Fruit fly (Drosophila melanogaster): ENCODE measurements around the gene PpD3.

DNA sequence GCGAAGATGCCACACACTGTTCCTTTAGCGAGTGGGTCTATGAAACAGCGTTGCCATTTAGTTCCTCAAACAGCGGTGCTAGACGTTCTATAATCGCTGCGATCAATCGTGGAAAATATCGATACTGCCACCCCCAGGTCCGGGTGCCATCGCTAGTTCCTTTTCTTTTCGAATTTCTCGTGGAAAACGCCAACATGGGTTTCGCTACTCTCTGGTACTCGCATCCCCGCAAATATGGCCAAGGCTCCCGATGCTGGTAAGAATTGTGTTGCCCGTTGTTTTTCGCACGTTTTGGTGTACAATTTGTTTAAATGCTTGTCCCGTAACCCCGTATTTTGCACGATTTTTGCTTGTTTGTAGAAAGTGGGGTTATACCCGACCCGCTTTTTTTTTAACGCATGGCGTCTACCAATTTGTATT lies 30.3 kb downstream of the PpD3 start, which contains the start of gene RpS29:
- no peak for TF ChIP-seq CG8478 (optimal IDR thresholded peaks at IDR 0.05)
- peak; percentile 60 to 70 for TF ChIP-seq CTCF (optimal IDR thresholded peaks at IDR 0.05)

Measured in S2 (cell line).